ENCODE assay signal across 5 worm cellular contexts in the genomic region with DNA sequence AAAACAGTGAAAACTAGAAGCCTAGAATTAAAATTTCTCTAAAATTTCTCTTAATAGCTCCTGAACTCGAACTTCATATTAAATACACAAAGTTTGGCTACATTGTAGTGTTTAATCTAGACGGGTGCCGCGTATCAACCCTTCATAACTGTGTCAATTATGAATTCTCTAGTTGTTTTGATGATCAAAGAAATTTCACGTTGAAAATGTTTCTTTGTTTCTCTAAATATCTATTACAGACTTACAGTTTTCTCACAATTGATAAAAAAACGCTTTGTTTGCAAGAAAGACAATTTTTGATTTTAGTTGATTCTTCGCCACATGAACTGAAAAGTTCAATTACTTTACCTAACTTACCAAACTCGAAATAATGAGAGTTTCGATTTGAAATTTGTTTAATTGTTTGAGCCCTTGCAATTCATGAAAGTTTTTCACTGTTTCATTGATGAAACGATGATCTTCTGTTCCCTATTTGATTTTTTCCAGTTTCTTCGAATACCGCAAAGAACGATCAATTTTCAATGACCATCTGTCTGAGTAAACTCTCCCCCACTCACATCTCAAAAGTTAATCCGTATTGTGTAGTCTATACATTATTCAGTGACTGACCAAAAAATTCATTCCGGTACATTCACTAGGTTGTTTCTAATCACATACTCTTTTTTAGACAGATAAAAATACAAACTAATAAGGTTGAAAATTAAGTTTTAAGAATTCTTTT.
TF ChIP-seq lines count a peak whose summit lies in the region.

No protein-coding gene starts in this region.

TF ChIP-seq in whole organism, L1 larva, 84 proteins besides CTCF, POLR2A, EP300 and RAD21 (continues in another document):
- TF ChIP-seq snu-23 (GFP tag; optimal IDR thresholded peaks at IDR 0.05; lab: Kevin White, UChicago) (peak; percentile 66), nhr-47 (tag; optimal IDR thresholded peaks at IDR 0.05; lab: Kevin White, UChicago) (peak; percentile 51), mep-1 (tag; optimal IDR thresholded peaks at IDR 0.05; lab: Kevin White, UChicago) (peak; percentile 46), nhr-71 (tag; optimal IDR thresholded peaks at IDR 0.05; lab: Kevin White, UChicago) (peak; percentile 76), nhr-20 (tag; optimal IDR thresholded peaks at IDR 0.05; lab: Kevin White, UChicago) (peak; percentile 74), xbp-1 (tag; optimal IDR thresholded peaks at IDR 0.05; lab: Kevin White, UChicago) (no peak), lin-14 (GFP tag; optimal IDR thresholded peaks at IDR 0.05; lab: Kevin White, UChicago) (peak; percentile 56), fkh-8 (tag; optimal IDR thresholded peaks at IDR 0.05; lab: Kevin White, UChicago) (peak; percentile 63), sox-4 (tag; optimal IDR thresholded peaks at IDR 0.05; lab: Kevin White, UChicago) (peak; percentile 18), ztf-4 (tag; optimal IDR thresholded peaks at IDR 0.05; lab: Kevin White, UChicago) (peak; percentile 38), swsn-7 (tag; optimal IDR thresholded peaks at IDR 0.05; lab: Kevin White, UChicago) (peak; percentile 29), C16A3.4 (tag; optimal IDR thresholded peaks at IDR 0.05; lab: Kevin White, UChicago) (no peak), pax-3 (tag; optimal IDR thresholded peaks at IDR 0.05; lab: Kevin White, UChicago) (peak; percentile 13), nhr-19 (GFP tag; conservative IDR thresholded peaks at IDR 0.05; lab: Robert Waterston, UW) (peak; percentile 96), lsy-2 (tag; optimal IDR thresholded peaks at IDR 0.05; lab: Kevin White, UChicago) (peak in 1 of 2 experiments; percentile 37), elt-2 (tag; optimal IDR thresholded peaks at IDR 0.05; lab: Kevin White, UChicago) (no peak)

TF ChIP-seq in whole organism, L2 larva, 48 proteins besides CTCF, POLR2A, EP300 and RAD21 (continues in another document):
- TF ChIP-seq dmd-4 (tag; optimal IDR thresholded peaks at IDR 0.05; lab: Kevin White, UChicago) (no peak), sma-9 (GFP tag; optimal IDR thresholded peaks at IDR 0.05; lab: Kevin White, UChicago) (peak; percentile 40), sma-9 (tag; optimal IDR thresholded peaks at IDR 0.05; lab: Kevin White, UChicago) (no peak), nhr-6 (tag; optimal IDR thresholded peaks at IDR 0.05; lab: Kevin White, UChicago) (peak; percentile 19), elt-3 (tag; optimal IDR thresholded peaks at IDR 0.05; lab: Kevin White, UChicago) (no peak), zag-1 (tag; optimal IDR thresholded peaks at IDR 0.05; lab: Kevin White, UChicago) (no peak), F13H6.1 (tag; optimal IDR thresholded peaks at IDR 0.05; lab: Kevin White, UChicago) (no peak), mdl-1 (tag; optimal IDR thresholded peaks at IDR 0.05; lab: Kevin White, UChicago) (no peak), ztf-11 (tag; optimal IDR thresholded peaks at IDR 0.05; lab: Kevin White, UChicago) (no peak), sem-4 (tag; optimal IDR thresholded peaks at IDR 0.05; lab: Kevin White, UChicago) (no peak), ama-1 (optimal IDR thresholded peaks at IDR 0.05; lab: Kevin White, UChicago) (no peak), sma-3 (GFP tag; optimal IDR thresholded peaks at IDR 0.05; lab: Kevin White, UChicago) (no peak), peb-1 (tag; optimal IDR thresholded peaks at IDR 0.05; lab: Kevin White, UChicago) (no peak), crh-2 (tag; optimal IDR thresholded peaks at IDR 0.05; lab: Kevin White, UChicago) (no peak), blmp-1 (tag; optimal IDR thresholded peaks at IDR 0.05; lab: Kevin White, UChicago; ENCODE audit: insufficient read depth) (no peak), R02D3.7 (tag; optimal IDR thresholded peaks at IDR 0.05; lab: Kevin White, UChicago) (no peak), nhr-237 (tag; optimal IDR thresholded peaks at IDR 0.05; lab: Kevin White, UChicago) (no peak), Y55F3AM.14 (GFP tag; optimal IDR thresholded peaks at IDR 0.05; lab: Kevin White, UChicago) (no peak)

TF ChIP-seq in whole organism, L3 larva, 47 proteins besides CTCF, POLR2A, EP300 and RAD21:
- no peak for TF ChIP-seq nhr-11 (tag; optimal IDR thresholded peaks at IDR 0.05; lab: Kevin White, UChicago)
- no peak for TF ChIP-seq zag-1 (tag; optimal IDR thresholded peaks at IDR 0.05; lab: Kevin White, UChicago)
- peak; percentile 7 for TF ChIP-seq elt-1 (tag; optimal IDR thresholded peaks at IDR 0.05; lab: Kevin White, UChicago)
- no peak for TF ChIP-seq unc-39 (tag; optimal IDR thresholded peaks at IDR 0.05; lab: Kevin White, UChicago)
- TF ChIP-seq elt-2 (tag; optimal IDR thresholded peaks at IDR 0.05; lab: Kevin White, UChicago), result peak; percentile 39
- no peak for TF ChIP-seq ZK546.5 (tag; optimal IDR thresholded peaks at IDR 0.05; lab: Kevin White, UChicago)
- no peak for TF ChIP-seq mdl-1 (tag; optimal IDR thresholded peaks at IDR 0.05; lab: Kevin White, UChicago)
- TF ChIP-seq pqm-1 (tag; optimal IDR thresholded peaks at IDR 0.05; lab: Kevin White, UChicago), result peak; percentile 56
- TF ChIP-seq nhr-25 (tag; optimal IDR thresholded peaks at IDR 0.05; lab: Kevin White, UChicago), result peak; percentile 4
- peak; percentile 26 for TF ChIP-seq nfya-1 (tag; optimal IDR thresholded peaks at IDR 0.05; lab: Kevin White, UChicago; ENCODE audit: insufficient read depth)
- no peak for TF ChIP-seq hmg-11 (tag; optimal IDR thresholded peaks at IDR 0.05; lab: Kevin White, UChicago)
- TF ChIP-seq nhr-23 (tag; optimal IDR thresholded peaks at IDR 0.05; lab: Kevin White, UChicago), result peak; percentile 27
- no peak for TF ChIP-seq nhr-67 (tag; optimal IDR thresholded peaks at IDR 0.05; lab: Kevin White, UChicago)
- TF ChIP-seq pha-4 (tag; optimal IDR thresholded peaks at IDR 0.05; lab: Kevin White, UChicago), result peak; percentile 62
- TF ChIP-seq lin-39 (tag; optimal IDR thresholded peaks at IDR 0.05; lab: Kevin White, UChicago), result no peak
- TF ChIP-seq ama-1 (optimal IDR thresholded peaks at IDR 0.05; lab: Kevin White, UChicago), result peak; percentile 18

TF ChIP-seq in whole organism, L4 larva, 104 proteins besides CTCF, POLR2A, EP300 and RAD21:
- no peak for TF ChIP-seq ZK337.2 (GFP tag; IDR thresholded peaks at IDR 0.05; lab: Robert Waterston, UW)
- TF ChIP-seq lir-3 (tag; optimal IDR thresholded peaks at IDR 0.05; lab: Kevin White, UChicago), result no peak
- TF ChIP-seq dve-1 (tag; optimal IDR thresholded peaks at IDR 0.05; lab: Kevin White, UChicago; ENCODE audit: insufficient read depth), result peak; percentile 36
- TF ChIP-seq daf-16 (GFP tag; optimal IDR thresholded peaks at IDR 0.05; lab: Kevin White, UChicago), result no peak
- peak; percentile 46 for TF ChIP-seq daf-16 (tag; optimal IDR thresholded peaks at IDR 0.05; lab: Kevin White, UChicago)
- TF ChIP-seq nhr-10 (tag; optimal IDR thresholded peaks at IDR 0.05; lab: Kevin White, UChicago), result peak; percentile 68
- TF ChIP-seq hmg-1.1 (GFP tag; IDR thresholded peaks at IDR 0.05; lab: Robert Waterston, UW), result no peak
- TF ChIP-seq dmd-6 (GFP tag; IDR thresholded peaks at IDR 0.05; lab: Robert Waterston, UW), result peak; percentile 82
- TF ChIP-seq nhr-48 (tag; optimal IDR thresholded peaks at IDR 0.05; lab: Kevin White, UChicago), result peak; percentile 24
- no peak for TF ChIP-seq zip-2 (tag; optimal IDR thresholded peaks at IDR 0.05; lab: Kevin White, UChicago)
- peak; percentile 24 for TF ChIP-seq hlh-11 (tag; optimal IDR thresholded peaks at IDR 0.05; lab: Kevin White, UChicago)
- peak; percentile 34 for TF ChIP-seq pqm-1 (tag; optimal IDR thresholded peaks at IDR 0.05; lab: Kevin White, UChicago)
- peak; percentile 0 for TF ChIP-seq aha-1 (tag; lab: Kevin White, UChicago)
- peak; percentile 23 for TF ChIP-seq nhr-28 (tag; optimal IDR thresholded peaks at IDR 0.05; lab: Kevin White, UChicago)
- no peak for TF ChIP-seq ama-1 (optimal IDR thresholded peaks at IDR 0.05; lab: Kevin White, UChicago)
- peak; percentile 12 for TF ChIP-seq mes-2 (tag; optimal IDR thresholded peaks at IDR 0.05; lab: Kevin White, UChicago; ENCODE audit: poor library complexity, severe bottlenecking)
- TF ChIP-seq ceh-44 (GFP tag; IDR thresholded peaks at IDR 0.05; lab: Robert Waterston, UW), result no peak
- no peak for TF ChIP-seq madf-5 (GFP tag; IDR thresholded peaks at IDR 0.05; lab: Robert Waterston, UW)
- no peak for TF ChIP-seq lsy-2 (tag; optimal IDR thresholded peaks at IDR 0.05; lab: Kevin White, UChicago)

TF ChIP-seq in whole organism, young adult, 124 proteins besides CTCF, POLR2A, EP300 and RAD21:
- TF ChIP-seq ztf-28 (GFP tag; IDR thresholded peaks at IDR 0.05; lab: Robert Waterston, UW) (no peak), nfya-1 (tag; optimal IDR thresholded peaks at IDR 0.05; lab: Kevin White, UChicago; ENCODE audit: borderline replicate concordance, insufficient read depth) (no peak), lin-54 (GFP tag; optimal IDR thresholded peaks at IDR 0.05; lab: Kevin White, UChicago) (no peak), hmg-20 (GFP tag; IDR thresholded peaks at IDR 0.05; lab: Robert Waterston, UW) (no peak), let-607 (tag; optimal IDR thresholded peaks at IDR 0.05; lab: Kevin White, UChicago) (peak in 1 of 2 experiments; percentile 39), hsf-1 (GFP tag; IDR thresholded peaks at IDR 0.05; lab: Robert Waterston, UW) (no peak), nhr-80 (tag; optimal IDR thresholded peaks at IDR 0.05; lab: Kevin White, UChicago) (peak; percentile 52), pbrm-1 (GFP tag; IDR thresholded peaks at IDR 0.05; lab: Robert Waterston, UW) (no peak), Y79H2A.3 (GFP tag; conservative IDR thresholded peaks at IDR 0.05; lab: Robert Waterston, UW) (no peak), madf-10 (tag; optimal IDR thresholded peaks at IDR 0.05; lab: Kevin White, UChicago) (no peak), ztf-6 (GFP tag; IDR thresholded peaks at IDR 0.05; lab: Robert Waterston, UW) (no peak)
